Fruit fly (Drosophila melanogaster): Measurements from ENCODE around the gene inc.

dm6 chrX:1469717-1470116 lies 13.6 kb upstream of the inc start, which contains the start of gene CG32808:
- no peak for TF ChIP-seq CG34367 (tag; optimal IDR thresholded peaks at IDR 0.05)
- TF ChIP-seq rn (GFP tag; IDR thresholded peaks at IDR 0.05): no peak
- no peak for TF ChIP-seq CG13204 (GFP tag; optimal IDR thresholded peaks at IDR 0.05)
- TF ChIP-seq gl (tag; optimal IDR thresholded peaks at IDR 0.05): no peak
- no peak for TF ChIP-seq CG4496 (GFP tag; IDR thresholded peaks at IDR 0.05)
- TF ChIP-seq Pif1B (GFP tag; optimal IDR thresholded peaks at IDR 0.05): no peak
- no peak for TF ChIP-seq CG12605 (GFP tag; IDR thresholded peaks at IDR 0.05)
- no peak for TF ChIP-seq fd96Ca (GFP tag; IDR thresholded peaks at IDR 0.05)
- no peak for TF ChIP-seq EcR (GFP tag; optimal IDR thresholded peaks at IDR 0.05)
- no peak for TF ChIP-seq CG8301 (tag; optimal IDR thresholded peaks at IDR 0.05)
- no peak for TF ChIP-seq CG10348 (GFP tag; IDR thresholded peaks at IDR 0.05)
- TF ChIP-seq Pif1A (GFP tag; optimal IDR thresholded peaks at IDR 0.05): no peak
- no peak for TF ChIP-seq Ets98B (GFP tag; IDR thresholded peaks at IDR 0.05)
- TF ChIP-seq CG32121 (GFP tag; IDR thresholded peaks at IDR 0.05): no peak
